Worm (Caenorhabditis elegans) whole organism, late embryonic: ENCODE measurements around the gene ZK1307.3.

Experiments used
- ceh-2 ChIP-seq: sonication (generic microtip); optimal IDR thresholded peaks from 2 replicates; lab custom pipeline; 2016; ENCODE audit warnings: missing genotype, missing genetic modification characterization, missing compliant biosample characterization
- ceh-34 ChIP-seq: sonication (generic microtip); optimal IDR thresholded peaks from 2 replicates; lab custom pipeline; 2016; ENCODE audit warnings: mild to moderate bottlenecking, missing genetic modification characterization, missing compliant biosample characterization
- fkh-10 ChIP-seq: fragments of 150-350 bp; optimal IDR thresholded peaks from 2 replicates; lab custom pipeline; 2014; ENCODE audit warnings: missing biosample characterization, missing genetic modification reagents, missing genetic modification characterization
- gmeb-2 ChIP-seq: sonication (generic microtip); optimal IDR thresholded peaks from 2 replicates; lab custom pipeline; 2016; ENCODE audit warnings: missing genetic modification characterization, inconsistent platforms, missing compliant biosample characterization
- lin-11 ChIP-seq: fragments of 200-800 bp; sonication (Bioruptor generic); optimal IDR thresholded peaks from 2 replicates; lab custom pipeline; 2018; ENCODE audit warnings: mild to moderate bottlenecking, missing genetic modification characterization, missing compliant biosample characterization
- mec-3 ChIP-seq: sonication (generic microtip); optimal IDR thresholded peaks from 2 replicates; lab custom pipeline; 2016; ENCODE audit warnings: borderline replicate concordance, missing genetic modification characterization, missing compliant biosample characterization
- nhr-11 ChIP-seq: fragments of 150-350 bp; optimal IDR thresholded peaks from 2 replicates; lab custom pipeline; 2014; ENCODE audit warnings: missing biosample characterization, missing genetic modification characterization
- pha-4 ChIP-seq: fragments of 150-350 bp; optimal IDR thresholded peaks from 2 replicates; lab custom pipeline; 2018; ENCODE audit warnings: missing biosample characterization, missing genetic modification reagents, missing genetic modification characterization
- pqm-1 ChIP-seq: sonication (generic microtip); optimal IDR thresholded peaks from 2 replicates; lab custom pipeline; 2016; ENCODE audit warnings: missing genetic modification characterization, missing compliant biosample characterization
- ref-2 ChIP-seq: sonication (generic microtip); optimal IDR thresholded peaks from 2 replicates; lab custom pipeline; 2016; ENCODE audit warnings: missing genetic modification characterization, missing compliant biosample characterization
- rnt-1 ChIP-seq: sonication (generic microtip); optimal IDR thresholded peaks from 2 replicates; lab custom pipeline; 2016; ENCODE audit warnings: missing genetic modification characterization, missing compliant biosample characterization
- sox-2 ChIP-seq: fragments of 200-800 bp; sonication (Bioruptor generic); IDR thresholded peaks from 2 replicates; pipeline ENCODE4 v1.3.6; 2022; ENCODE audit warnings: missing genetic modification reagents, missing genetic modification characterization, missing compliant biosample characterization

DNA sequence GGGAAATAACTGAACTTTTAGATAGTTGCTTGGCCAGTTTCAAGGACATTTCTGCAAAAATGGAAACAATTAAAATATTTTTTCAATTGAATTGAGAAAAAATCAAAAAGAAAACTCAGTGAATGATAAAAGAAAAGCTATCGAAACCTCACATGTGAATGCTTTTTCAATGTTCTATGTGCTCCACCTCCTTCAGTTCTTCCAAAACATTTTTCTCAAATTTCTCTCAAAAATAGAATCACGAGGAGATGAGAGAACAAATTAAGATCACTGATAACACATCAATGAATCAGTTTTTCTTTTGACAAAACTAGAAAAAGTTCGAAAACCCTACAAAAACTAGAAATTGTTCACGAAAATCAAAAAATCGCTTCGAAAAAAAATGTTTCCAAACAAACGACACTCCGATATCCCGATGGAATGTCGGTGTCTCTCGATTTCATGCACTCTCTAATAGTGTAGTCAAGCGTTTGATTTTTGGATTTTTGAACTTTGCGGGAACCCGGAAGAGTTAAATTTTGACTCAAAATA, 33.9 kb upstream of the ZK1307.3 start, which contains the start of gene ZK1320.9:
- TF ChIP-seq lin-11 (tag; lab: Kevin White, UChicago) (no peak), ceh-2 (tag; lab: Kevin White, UChicago) (no peak), pha-4 (no peak), rnt-1 (tag; lab: Kevin White, UChicago) (no peak), pqm-1 (tag; lab: Kevin White, UChicago) (no peak), ref-2 (tag; lab: Kevin White, UChicago) (no peak), mec-3 (tag; lab: Kevin White, UChicago) (no peak), sox-2 (GFP tag; lab: Robert Waterston, UW) (no peak), ceh-34 (tag; lab: Kevin White, UChicago) (no peak), gmeb-2 (tag; lab: Kevin White, UChicago) (no peak), nhr-11 (tag; lab: Kevin White, UChicago) (no peak), fkh-10 (GFP tag; lab: Kevin White, UChicago) (no peak)
